Worm (Caenorhabditis elegans) whole organism, young adult: ENCODE measurements around the gene kbp-2.

Source experiments
- B0336.3 ChIP-seq: fragments of 200-800 bp; sonication (Bioruptor generic); IDR thresholded peaks from 2 replicates; pipeline ENCODE4 v1.3.6; 2022; ENCODE audit warnings: missing genetic modification characterization, missing compliant biosample characterization
- C06A6.2 ChIP-seq: fragments of 200-800 bp; sonication (Bioruptor generic); conservative IDR thresholded peaks from 2 replicates; pipeline ENCODE4 v1.3.6; 2022; ENCODE audit warnings: missing genetic modification characterization, missing compliant biosample characterization
- F22D6.2 ChIP-seq: sonication (generic microtip); optimal IDR thresholded peaks from 2 replicates; lab custom pipeline; 2016; ENCODE audit warnings: mild to moderate bottlenecking, missing genetic modification characterization, missing compliant biosample characterization
- F33H1.4 ChIP-seq: fragments of 200-800 bp; sonication (Bioruptor generic); IDR thresholded peaks from 2 replicates; pipeline ENCODE4 v1.3.6; 2022; ENCODE audit warnings: missing genetic modification reagents, missing genetic modification characterization, missing compliant biosample characterization
- K12H6.12 ChIP-seq: fragments of 200-800 bp; sonication (Bioruptor generic); optimal IDR thresholded peaks from 2 replicates; lab custom pipeline; 2018; ENCODE audit warnings: mild to moderate bottlenecking, missing genetic modification characterization, missing compliant biosample characterization
- T07F8.4 ChIP-seq: sonication (generic microtip); optimal IDR thresholded peaks from 2 replicates; lab custom pipeline; 2016; ENCODE audit warnings: mild to moderate bottlenecking, missing genetic modification characterization, moderate library complexity, missing compliant biosample characterization
- ZK185.1 ChIP-seq: sonication (generic microtip); optimal IDR thresholded peaks from 2 replicates; lab custom pipeline; 2016; ENCODE audit warnings: mild to moderate bottlenecking, missing genetic modification characterization, missing compliant biosample characterization; ENCODE audit not compliant: poor library complexity, severe bottlenecking
- aptf-2 ChIP-seq: fragments of 200-800 bp; sonication (Bioruptor generic); conservative IDR thresholded peaks from 2 replicates; pipeline ENCODE4 v1.3.6; 2022; ENCODE audit warnings: missing genetic modification reagents, missing genetic modification characterization, missing compliant biosample characterization
- athp-1 ChIP-seq: sonication (generic microtip); optimal IDR thresholded peaks from 2 replicates; lab custom pipeline; 2017; ENCODE audit warnings: mild to moderate bottlenecking, missing genetic modification characterization, missing compliant biosample characterization
- chd-7 ChIP-seq: sonication (generic microtip); optimal IDR thresholded peaks from 2 replicates; lab custom pipeline; 2016; ENCODE audit warnings: mild to moderate bottlenecking, missing genetic modification characterization, moderate library complexity, missing compliant biosample characterization
- egl-44 ChIP-seq: fragments of 200-800 bp; sonication (Bioruptor generic); IDR thresholded peaks from 2 replicates; pipeline ENCODE4 v1.3.6; 2022; ENCODE audit warnings: missing genetic modification reagents, missing genetic modification characterization, missing compliant biosample characterization
- hlh-12 ChIP-seq: sonication (generic microtip); optimal IDR thresholded peaks from 2 replicates; lab custom pipeline; 2016; ENCODE audit warnings: missing genetic modification characterization, missing compliant biosample characterization
- lin-26 ChIP-seq: fragments of 200-800 bp; sonication (Bioruptor generic); IDR thresholded peaks from 2 replicates; pipeline ENCODE4 v1.3.6; 2022; ENCODE audit warnings: missing genetic modification reagents, missing genetic modification characterization, missing compliant biosample characterization
- lin-54 ChIP-seq: fragments of 200-800 bp; sonication (Bioruptor generic); optimal IDR thresholded peaks from 2 replicates; lab custom pipeline; 2018; ENCODE audit warnings: mild to moderate bottlenecking, missing genetic modification characterization, missing compliant biosample characterization
- lsl-1 ChIP-seq: fragments of 200-800 bp; sonication (Bioruptor generic); optimal IDR thresholded peaks from 2 replicates; lab custom pipeline; 2018; ENCODE audit warnings: mild to moderate bottlenecking, missing genetic modification characterization, moderate library complexity, missing compliant biosample characterization
- madf-6 ChIP-seq: fragments of 200-800 bp; sonication (Bioruptor generic); IDR thresholded peaks from 2 replicates; pipeline ENCODE4 v1.3.6; 2022; ENCODE audit warnings: missing genetic modification reagents, missing genetic modification characterization, missing compliant biosample characterization
- madf-8 ChIP-seq: fragments of 200-800 bp; sonication (Bioruptor generic); conservative IDR thresholded peaks from 2 replicates; pipeline ENCODE4 v1.3.6; 2022; ENCODE audit warnings: missing genetic modification reagents, missing genetic modification characterization, missing compliant biosample characterization
- mel-28 ChIP-seq: sonication (generic microtip); optimal IDR thresholded peaks from 2 replicates; lab custom pipeline; 2016; ENCODE audit warnings: borderline replicate concordance, mild to moderate bottlenecking, missing genetic modification characterization, missing compliant biosample characterization
- mes-4 ChIP-seq: sonication (generic microtip); optimal IDR thresholded peaks from 2 replicates; lab custom pipeline; 2016; ENCODE audit warnings: missing genotype, missing genetic modification characterization, missing compliant biosample characterization
- nfya-1 ChIP-seq: sonication (generic microtip); optimal IDR thresholded peaks from 2 replicates; lab custom pipeline; 2017; ENCODE audit warnings: antibody characterized with exemption, missing compliant biosample characterization, missing genetic modification characterization, borderline replicate concordance; ENCODE audit not compliant: insufficient read depth
- pbrm-1 ChIP-seq: fragments of 200-800 bp; sonication (Bioruptor generic); IDR thresholded peaks from 2 replicates; pipeline ENCODE4 v1.3.6; 2022; ENCODE audit warnings: missing genetic modification reagents, missing genetic modification characterization, missing compliant biosample characterization
- rcor-1 ChIP-seq: fragments of 200-800 bp; sonication (Bioruptor generic); IDR thresholded peaks from 2 replicates; pipeline ENCODE4 v1.3.6; 2022; ENCODE audit warnings: missing genetic modification reagents, missing genetic modification characterization, missing compliant biosample characterization
- rec-8 ChIP-seq, 2 experiments: sonication (generic microtip); optimal IDR thresholded peaks; 2 replicates each; lab custom pipeline; 2016; ENCODE audit warnings: mild to moderate bottlenecking in 2 of 2, missing genetic modification characterization in 2 of 2, missing genetic modification reagents in 2 of 2, missing genotype in 2 of 2, missing biosample characterization in 1 of 2, missing compliant biosample characterization in 1 of 2, moderate library complexity in 1 of 2
- rpc-1 ChIP-seq, 2 experiments: fragments of 150-350 bp in 1 of 2; sonication (generic microtip) in 1 of 2; optimal IDR thresholded peaks; 2 replicates each; lab custom pipeline; 2014 to 2018; ENCODE audit warnings: missing biosample characterization in 1 of 2, missing genetic modification characterization in 1 of 2, missing genetic modification reagents in 1 of 2, missing genotype in 1 of 2
- sea-2 ChIP-seq: fragments of 200-800 bp; sonication (Bioruptor generic); IDR thresholded peaks from 2 replicates; pipeline ENCODE4 v1.3.6; 2022; ENCODE audit warnings: missing genetic modification characterization, missing compliant biosample characterization
- somi-1 ChIP-seq: fragments of 200-800 bp; sonication (Bioruptor generic); optimal IDR thresholded peaks from 2 replicates; lab custom pipeline; 2018; ENCODE audit warnings: mild to moderate bottlenecking, missing genetic modification characterization, missing compliant biosample characterization
- unc-130 ChIP-seq: sonication (generic microtip); optimal IDR thresholded peaks from 2 replicates; lab custom pipeline; 2016; ENCODE audit warnings: missing genetic modification reagents, missing genetic modification characterization, missing compliant biosample characterization
- xnd-1 ChIP-seq: sonication (generic microtip); optimal IDR thresholded peaks from 2 replicates; lab custom pipeline; 2016; ENCODE audit warnings: missing genotype, missing genetic modification reagents, missing genetic modification characterization, missing compliant biosample characterization
- zfh-2 ChIP-seq: fragments of 200-800 bp; sonication (Bioruptor generic); conservative IDR thresholded peaks from 2 replicates; pipeline ENCODE4 v1.3.6; 2022; ENCODE audit warnings: missing genetic modification reagents, missing genetic modification characterization, missing compliant biosample characterization
- ztf-6 ChIP-seq: fragments of 200-800 bp; sonication (Bioruptor generic); IDR thresholded peaks from 2 replicates; pipeline ENCODE4 v1.3.6; 2022; ENCODE audit warnings: missing genetic modification reagents, missing genetic modification characterization, missing compliant biosample characterization

Gene kbp-2

DNA sequence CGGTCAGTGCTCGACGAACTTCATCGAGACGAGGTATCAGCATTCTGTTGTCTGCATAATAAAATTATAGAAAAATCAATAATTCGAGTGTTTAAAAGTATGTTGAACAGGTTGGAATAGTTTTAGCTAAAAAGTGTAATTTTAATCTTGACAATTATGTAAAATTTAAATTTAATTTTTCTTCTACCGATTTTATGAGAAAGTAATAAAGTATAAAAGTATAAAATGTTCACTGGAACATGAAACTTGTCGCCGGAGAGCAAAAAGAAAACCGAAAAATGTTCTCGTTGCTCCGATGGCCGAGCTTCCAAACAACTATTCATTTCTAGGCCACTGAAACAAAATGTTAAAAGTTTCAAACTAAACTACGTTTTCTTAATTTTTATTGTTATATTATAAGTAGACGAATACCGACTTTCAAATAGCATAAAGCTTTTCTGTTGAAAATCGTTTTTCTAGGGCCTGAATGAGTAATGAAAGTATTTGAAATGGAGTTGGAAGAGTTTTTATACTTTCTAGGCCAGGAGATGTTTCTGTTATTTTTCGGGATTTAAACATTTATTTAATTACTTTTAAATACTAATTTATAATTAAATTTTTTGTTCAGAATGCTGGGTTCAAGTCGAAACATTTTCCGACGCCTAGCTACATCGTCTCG lies 41.8 kb downstream of the kbp-2 start, which contains the start of the genes C35D10.10 and C35D10.5:
Gene C35D10.10, minus strand, starts transcription at position 51 of the 658 bp plus-strand sequence.
Gene C35D10.5, plus strand, starts transcription at position 608 of the 658 bp plus-strand sequence.
- TF ChIP-seq zfh-2 (GFP tag; lab: Robert Waterston, UW): no peak
- TF ChIP-seq rcor-1: no peak
- TF ChIP-seq B0336.3 (GFP tag; lab: Robert Waterston, UW): no peak
- no peak for TF ChIP-seq mes-4 (tag; lab: Kevin White, UChicago)
- no peak for TF ChIP-seq lin-26 (GFP tag; lab: Robert Waterston, UW)
- TF ChIP-seq rec-8 (tag; optimal IDR thresholded peaks at IDR 0.05; lab: Kevin White, UChicago): peak in 1 of 2 experiments; percentile 20
- TF ChIP-seq unc-130 (GFP tag; lab: Kevin White, UChicago): peak; percentile 10
- TF ChIP-seq sea-2 (GFP tag; lab: Robert Waterston, UW): no peak
- no peak for TF ChIP-seq madf-8 (GFP tag; lab: Robert Waterston, UW)
- TF ChIP-seq somi-1 (GFP tag; lab: Kevin White, UChicago): no peak

DNA sequence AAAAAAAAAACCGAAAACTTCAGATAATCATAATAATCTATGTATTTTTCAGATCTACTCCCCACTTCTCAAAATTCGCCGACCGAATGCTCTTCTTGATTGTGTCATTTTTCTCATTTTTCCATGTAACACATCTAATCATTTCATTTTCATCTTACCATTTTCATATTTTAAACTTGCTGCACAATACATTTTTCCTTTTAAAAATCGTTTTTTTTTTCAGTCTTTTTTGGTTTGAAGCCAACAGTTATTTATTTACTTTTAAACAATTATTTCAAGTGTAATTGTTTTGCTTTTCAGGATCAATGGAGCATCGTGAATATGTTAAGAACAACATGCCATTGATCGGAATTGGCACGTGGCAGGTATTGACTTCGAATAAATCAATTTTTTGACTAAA lies 44.6 kb downstream of the kbp-2 start, which contains the start of gene C35D10.6:
Gene C35D10.6, plus strand, starts transcription at position 301 of the 400 bp plus-strand sequence.
- TF ChIP-seq B0336.3 (GFP tag; lab: Robert Waterston, UW): no peak
- no peak for TF ChIP-seq chd-7 (tag; lab: Kevin White, UChicago)
- no peak for TF ChIP-seq egl-44 (GFP tag; lab: Robert Waterston, UW)
- no peak for TF ChIP-seq pbrm-1
- TF ChIP-seq zfh-2 (GFP tag; lab: Robert Waterston, UW): no peak
- TF ChIP-seq ztf-6 (GFP tag; lab: Robert Waterston, UW): no peak
- no peak for TF ChIP-seq K12H6.12 (tag; lab: Kevin White, UChicago)
- no peak for TF ChIP-seq C06A6.2 (GFP tag; lab: Robert Waterston, UW)
- TF ChIP-seq madf-8 (GFP tag; lab: Robert Waterston, UW): no peak
- TF ChIP-seq mes-4 (tag; lab: Kevin White, UChicago): no peak
- no peak for TF ChIP-seq athp-1
- TF ChIP-seq, all 124 proteins: peak for 0

DNA sequence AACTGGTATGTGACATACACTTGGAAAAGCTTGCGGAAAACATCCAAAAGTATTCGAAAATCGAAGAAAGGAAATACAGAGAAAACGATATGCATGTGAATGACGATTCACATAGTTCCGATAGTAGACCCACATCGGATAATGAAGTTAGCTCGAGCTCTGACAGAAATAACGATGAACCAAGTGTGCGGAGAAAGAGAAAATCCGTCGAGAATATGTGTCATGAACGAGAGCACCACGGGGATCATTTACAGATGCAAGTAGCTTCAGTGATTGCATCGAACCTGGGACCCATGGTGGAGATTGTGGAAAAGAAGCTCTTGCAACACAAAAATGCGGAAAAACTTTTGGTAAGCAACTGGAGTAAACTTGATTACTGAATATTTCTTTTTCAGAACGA lies 46.7 kb downstream of the kbp-2 start:
- no peak for TF ChIP-seq aptf-2 (GFP tag; lab: Robert Waterston, UW)
- no peak for TF ChIP-seq mel-28 (tag; lab: Kevin White, UChicago)

DNA sequence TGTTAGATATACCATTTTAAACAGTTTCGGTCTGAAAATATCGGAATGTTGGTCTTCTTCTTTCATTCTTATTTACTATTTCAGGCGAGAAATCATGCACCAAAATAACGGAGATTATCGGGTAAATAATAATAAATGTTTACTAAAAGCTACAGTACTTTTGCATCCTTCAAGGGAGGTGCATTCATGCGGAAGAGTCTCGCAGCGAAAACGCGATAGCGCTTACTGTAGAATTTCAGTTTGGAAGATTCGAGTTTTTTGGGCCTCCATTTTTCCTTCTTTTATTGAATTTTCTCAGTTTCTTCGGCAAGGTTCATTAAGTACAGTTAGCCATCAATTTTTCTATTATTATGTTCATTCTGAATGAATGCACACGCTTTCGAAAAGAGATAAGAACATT lies 47.6 kb downstream of the kbp-2 start, which contains the start of gene C35D10.7:
Gene C35D10.7, plus strand, starts transcription at position 85 of the 400 bp plus-strand sequence.
- TF ChIP-seq C06A6.2 (GFP tag; lab: Robert Waterston, UW) (no peak), lsl-1 (GFP tag; lab: Kevin White, UChicago) (peak; percentile 88), unc-130 (GFP tag; lab: Kevin White, UChicago) (peak; percentile 25), madf-6 (peak; percentile 73; the same call in 1 of the 2 replicates), F33H1.4 (GFP tag; lab: Robert Waterston, UW) (peak; percentile 75), F22D6.2 (tag; lab: Kevin White, UChicago) (no peak), xnd-1 (peak; percentile 14)

DNA sequence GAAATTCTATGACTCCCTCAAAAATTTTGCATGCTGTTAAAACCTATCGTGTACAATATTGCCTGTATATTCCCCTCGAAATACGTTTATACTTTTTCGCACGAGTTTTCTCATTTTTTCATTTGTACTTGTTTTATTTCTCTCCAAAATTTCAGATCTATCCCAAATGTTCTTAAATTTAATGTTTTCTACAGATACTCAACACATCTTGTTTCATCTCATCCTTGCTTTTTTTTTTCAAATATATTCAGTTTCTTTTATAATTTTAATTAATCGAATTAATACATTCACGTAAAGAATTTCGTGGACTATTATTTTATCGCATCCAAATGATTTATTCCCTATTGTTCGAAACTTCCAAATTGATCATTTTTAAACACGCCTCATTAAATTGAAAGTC lies 48.8 kb downstream of the kbp-2 start, which contains the start of gene C35D10.8:
Gene C35D10.8, plus strand, starts transcription at position 301 of the 400 bp plus-strand sequence.
- TF ChIP-seq egl-44 (GFP tag; lab: Robert Waterston, UW) (no peak), lin-54 (GFP tag; lab: Kevin White, UChicago) (no peak), rpc-1 (optimal IDR thresholded peaks at IDR 0.05; lab: Kevin White, UChicago) (no peak), rpc-1 (tag; optimal IDR thresholded peaks at IDR 0.05; lab: Kevin White, UChicago) (no peak), mel-28 (tag; lab: Kevin White, UChicago) (no peak), T07F8.4 (no peak), ZK185.1 (tag; lab: Kevin White, UChicago) (no peak), nfya-1 (no peak), hlh-12 (tag; lab: Kevin White, UChicago) (no peak)
